Fruit fly (Drosophila melanogaster): ENCODE measurements around the gene CG31106.

Gene CG31106

dm6 chr3R:25178521-25178920 is 37.6 kb upstream of the CG31106 start (continued):
- TF ChIP-seq Rx (GFP tag; IDR thresholded peaks at IDR 0.05) (no peak), CG3726 (GFP tag; IDR thresholded peaks at IDR 0.05) (no peak), vfl (GFP tag; optimal IDR thresholded peaks at IDR 0.05) (no peak), seq (GFP tag; IDR thresholded peaks at IDR 0.05) (0 out of 2 replicates have a peak, but pooled peaks have one; percentile 16), CG7786 (GFP tag; optimal IDR thresholded peaks at IDR 0.05) (peak; percentile 25), Elba2 (GFP tag; optimal IDR thresholded peaks at IDR 0.05) (peak; percentile 75), CG4328 (GFP tag; optimal IDR thresholded peaks at IDR 0.05) (no peak), CG13894 (tag; optimal IDR thresholded peaks at IDR 0.05) (no peak), CG4854 (GFP tag; optimal IDR thresholded peaks at IDR 0.05) (no peak), ase (GFP tag; IDR thresholded peaks at IDR 0.05) (peak; percentile 64; the same call in 2 of the 3 replicates), CG34422 (GFP tag; IDR thresholded peaks at IDR 0.05) (peak; percentile 77; the same call in 2 of the 3 replicates), CG11456 (GFP tag; IDR thresholded peaks at IDR 0.05) (peak; percentile 61; the same call in 1 of the 3 replicates), CG4360 (GFP tag; IDR thresholded peaks at IDR 0.05) (peak; percentile 31; the same call in 1 of the 2 replicates), CG11696 (GFP tag; IDR thresholded peaks at IDR 0.05) (peak; percentile 61), CG14441 (GFP tag; IDR thresholded peaks at IDR 0.05) (peak; percentile 63), danr (GFP tag; IDR thresholded peaks at IDR 0.05) (peak; percentile 54; the same call in 1 of the 2 replicates), CG10959 (GFP tag; IDR thresholded peaks at IDR 0.05) (peak; percentile 50), otp (GFP tag; IDR thresholded peaks at IDR 0.05) (peak; percentile 89), Fer3 (tag; optimal IDR thresholded peaks at IDR 0.05) (no peak), CG17568 (GFP tag; optimal IDR thresholded peaks at IDR 0.05) (peak; percentile 42), CG12942 (GFP tag; optimal IDR thresholded peaks at IDR 0.05) (peak; percentile 62), Tbp (GFP tag; optimal IDR thresholded peaks at IDR 0.05) (no peak), Hsf (GFP tag; optimal IDR thresholded peaks at IDR 0.05) (peak; percentile 80), Ets65A (GFP tag) (no peak), ttk (GFP tag; IDR thresholded peaks at IDR 0.05) (peak; percentile 61; the same call in 1 of the 2 replicates), emc (GFP tag; optimal IDR thresholded peaks at IDR 0.05) (no peak), TFAM (GFP tag; optimal IDR thresholded peaks at IDR 0.05) (no peak), Gsc (GFP tag; IDR thresholded peaks at IDR 0.05) (no peak), gt (GFP tag; IDR thresholded peaks at IDR 0.05) (0 out of 2 replicates have a peak, but pooled peaks have one; percentile 33), CG10565 (GFP tag; optimal IDR thresholded peaks at IDR 0.05) (no peak), CG6813 (GFP tag; optimal IDR thresholded peaks at IDR 0.05) (peak; percentile 7), CG2202 (tag; optimal IDR thresholded peaks at IDR 0.05) (peak; percentile 70), onecut (GFP tag; IDR thresholded peaks at IDR 0.05) (peak; percentile 19; the same call in 1 of the 2 replicates), chm (GFP tag; IDR thresholded peaks at IDR 0.05) (peak; percentile 83), p53 (GFP tag; optimal IDR thresholded peaks at IDR 0.05) (no peak), CG4730 (GFP tag; IDR thresholded peaks at IDR 0.05) (peak; percentile 57), esg (GFP tag; conservative IDR thresholded peaks at IDR 0.05) (peak; percentile 49), Vsx1 (GFP tag; optimal IDR thresholded peaks at IDR 0.05) (no peak), ERR (GFP tag; optimal IDR thresholded peaks at IDR 0.05) (no peak), Neu2 (GFP tag; optimal IDR thresholded peaks at IDR 0.05; ENCODE audit: borderline replicate concordance) (no peak), CG3838 (GFP tag; optimal IDR thresholded peaks at IDR 0.05) (peak; percentile 32), odd (GFP tag; optimal IDR thresholded peaks at IDR 0.05) (peak; percentile 13), inv (GFP tag; IDR thresholded peaks at IDR 0.05; ENCODE audit: partially characterized antibody) (no peak), tll (GFP tag; optimal IDR thresholded peaks at IDR 0.05) (no peak), Optix (GFP tag; IDR thresholded peaks at IDR 0.05) (peak; percentile 83; the same call in 2 of the 3 replicates), CG16863 (GFP tag; optimal IDR thresholded peaks at IDR 0.05) (peak; percentile 43), CG32767 (GFP tag; IDR thresholded peaks at IDR 0.05) (peak; percentile 72), CG16813 (GFP tag; IDR thresholded peaks at IDR 0.05; ENCODE audit: partially characterized antibody) (peak; percentile 42; the same call in 1 of the 3 replicates), CG13775 (GFP tag; optimal IDR thresholded peaks at IDR 0.05) (peak; percentile 77), CG33557 (GFP tag; optimal IDR thresholded peaks at IDR 0.05) (peak; percentile 83), CG7745 (tag; optimal IDR thresholded peaks at IDR 0.05) (peak; percentile 59)

Data from whole organism, embryonic.